Fruit fly (Drosophila melanogaster) whole organism, wandering third instar larva: ENCODE data around the gene CG15160.

Experiments used
- Abd-B ChIP-seq: fragments of >200 bp; optimal IDR thresholded peaks from 2 replicates; lab custom pipeline; 2017; ENCODE audit warnings: missing biosample characterization, missing genetic modification characterization
- CG32264 ChIP-seq: fragments of 200-800 bp; sonication (Bioruptor generic); optimal IDR thresholded peaks from 2 replicates; lab custom pipeline; 2016; ENCODE audit warnings: missing biosample characterization, missing genetic modification characterization
- CG9705 ChIP-seq: fragments of 200-800 bp; sonication (Bioruptor generic); optimal IDR thresholded peaks from 2 replicates; lab custom pipeline; 2018; ENCODE audit warnings: missing biosample characterization, mild to moderate bottlenecking, missing genetic modification characterization
- CrebA ChIP-seq: fragments of 200-800 bp; sonication (Bioruptor generic); optimal IDR thresholded peaks from 2 replicates; lab custom pipeline; 2016; ENCODE audit warnings: missing biosample characterization, mild to moderate bottlenecking, missing genetic modification characterization, borderline replicate concordance
- Dfd ChIP-seq: fragments of >200 bp; optimal IDR thresholded peaks from 2 replicates; lab custom pipeline; 2017; ENCODE audit warnings: missing biosample characterization, missing genetic modification characterization
- Dif ChIP-seq: fragments of 200-275, 200-300 bp; sonication (Bioruptor generic); optimal IDR thresholded peaks from 2 replicates; lab custom pipeline; 2018; ENCODE audit warnings: missing biosample characterization, missing genetic modification characterization; ENCODE audit not compliant: partially characterized antibody
- GATAd ChIP-seq: sonication (Bioruptor generic); optimal IDR thresholded peaks from 2 replicates; lab custom pipeline; 2016; ENCODE audit warnings: missing biosample characterization, missing genetic modification characterization
- HLH106 ChIP-seq: fragments of 200-800 bp; optimal IDR thresholded peaks from 3 replicates; lab custom pipeline; 2019; ENCODE audit warnings: missing biosample characterization, mild to moderate bottlenecking, missing genetic modification characterization, moderate library complexity
- Hnf4 ChIP-seq: fragments of 200-800 bp; sonication (Bioruptor generic); optimal IDR thresholded peaks from 2 replicates; lab custom pipeline; 2016; ENCODE audit warnings: missing biosample characterization, mild to moderate bottlenecking, missing genetic modification characterization
- Hr78 ChIP-seq: fragments of >200 bp; optimal IDR thresholded peaks from 2 replicates; lab custom pipeline; 2017; ENCODE audit warnings: missing biosample characterization, missing genetic modification characterization
- Hr83 ChIP-seq: fragments of 200-300 bp; sonication (Bioruptor generic); optimal IDR thresholded peaks from 2 replicates; lab custom pipeline; 2016; ENCODE audit warnings: missing biosample characterization, mild to moderate bottlenecking, missing genetic modification characterization, moderate library complexity; ENCODE audit not compliant: poor library complexity, severe bottlenecking
- Jra ChIP-seq: sonication (Bioruptor generic); optimal IDR thresholded peaks from 2 replicates; lab custom pipeline; 2016; ENCODE audit warnings: missing biosample characterization, missing genetic modification characterization
- Mio ChIP-seq: sonication (Bioruptor generic); optimal IDR thresholded peaks from 2 replicates; lab custom pipeline; 2016; ENCODE audit warnings: missing biosample characterization, missing genetic modification characterization
- Myc ChIP-seq: fragments of >200 bp; optimal IDR thresholded peaks from 2 replicates; lab custom pipeline; 2017
- N ChIP-seq: fragments of >200 bp; optimal IDR thresholded peaks from 2 replicates; lab custom pipeline; 2018; ENCODE audit warnings: missing biosample characterization, missing external identifiers, missing genetic modification characterization
- OdsH ChIP-seq: fragments of 200-800 bp; sonication (Bioruptor generic); optimal IDR thresholded peaks from 2 replicates; lab custom pipeline; 2016; ENCODE audit warnings: missing biosample characterization, mild to moderate bottlenecking, missing genetic modification characterization
- Rel ChIP-seq, 2 experiments: fragments of 200-800 bp; sonication (Bioruptor generic) in 1 of 2; optimal IDR thresholded peaks; 2 replicates in 1 of 2; 3 replicates in 1 of 2; lab custom pipeline; 2016 to 2019; ENCODE audit warnings: mild to moderate bottlenecking in 2 of 2, missing biosample characterization in 2 of 2, missing genetic modification characterization in 2 of 2, moderate library complexity in 1 of 2
- Sp1 ChIP-seq: fragments of 200-800 bp; sonication (Bioruptor generic); optimal IDR thresholded peaks from 3 replicates; lab custom pipeline; 2019; ENCODE audit warnings: missing biosample characterization, mild to moderate bottlenecking, missing genetic modification characterization, moderate library complexity
- Vsx2 ChIP-seq: fragments of 200-300, 225-300 bp; sonication (Bioruptor generic); optimal IDR thresholded peaks from 2 replicates; lab custom pipeline; 2018; ENCODE audit warnings: missing biosample characterization, missing genetic modification characterization; ENCODE audit not compliant: partially characterized antibody
- br ChIP-seq: fragments of 200-800 bp; sonication (Bioruptor generic); optimal IDR thresholded peaks from 2 replicates; lab custom pipeline; 2016; ENCODE audit warnings: missing biosample characterization, missing genetic modification characterization
- brk ChIP-seq: fragments of 200-800 bp; sonication (Bioruptor generic); optimal IDR thresholded peaks from 2 replicates; lab custom pipeline; 2016; ENCODE audit warnings: missing biosample characterization, mild to moderate bottlenecking, missing genetic modification characterization
- dl ChIP-seq, 2 experiments: fragments of 175-275, 200-275 bp in 1 of 2; fragments of 200-275 bp in 1 of 2; sonication (Bioruptor generic); optimal IDR thresholded peaks; lab custom pipeline; 2018; ENCODE audit warnings: mild to moderate bottlenecking in 2 of 2, missing biosample characterization in 2 of 2, missing genetic modification characterization in 2 of 2, moderate library complexity in 2 of 2; ENCODE audit not compliant: partially characterized antibody in 2 of 2, insufficient read depth in 1 of 2
- dmrt93B ChIP-seq: fragments of 200-800 bp; sonication (Bioruptor generic); optimal IDR thresholded peaks from 2 replicates; lab custom pipeline; 2018; ENCODE audit warnings: missing biosample characterization, mild to moderate bottlenecking, missing genetic modification characterization
- dsf ChIP-seq: sonication (Bioruptor generic); optimal IDR thresholded peaks from 2 replicates; lab custom pipeline; 2016; ENCODE audit warnings: missing biosample characterization, missing genetic modification characterization, borderline replicate concordance
- ey ChIP-seq: fragments of 200-800 bp; sonication (Bioruptor generic); optimal IDR thresholded peaks from 2 replicates; lab custom pipeline; 2016; ENCODE audit warnings: missing biosample characterization, missing genetic modification characterization
- foxo ChIP-seq, 2 experiments: fragments of 200-800 bp; sonication (Bioruptor generic); optimal IDR thresholded peaks; 2 replicates in 1 of 2; 3 replicates in 1 of 2; lab custom pipeline; 2016 to 2017; ENCODE audit warnings: missing biosample characterization in 2 of 2, missing genetic modification characterization in 2 of 2
- fru ChIP-seq: fragments of 200-800 bp; sonication (Bioruptor generic); optimal IDR thresholded peaks from 3 replicates; lab custom pipeline; 2016; ENCODE audit warnings: missing biosample characterization, mild to moderate bottlenecking, missing genetic modification characterization
- h ChIP-seq: fragments of 200-800 bp; sonication (Bioruptor generic); optimal IDR thresholded peaks from 3 replicates; lab custom pipeline; 2016; ENCODE audit warnings: missing biosample characterization, mild to moderate bottlenecking, missing genetic modification characterization
- jim ChIP-seq: fragments of 175-275, 200-325 bp; sonication (Bioruptor generic); optimal IDR thresholded peaks from 2 replicates; lab custom pipeline; 2016; ENCODE audit warnings: missing biosample characterization, mild to moderate bottlenecking, missing genetic modification characterization
- lola ChIP-seq: fragments of >200 bp; optimal IDR thresholded peaks from 2 replicates; lab custom pipeline; 2017; ENCODE audit warnings: missing biosample characterization, missing genetic modification characterization
- pan ChIP-seq: fragments of >200 bp; optimal IDR thresholded peaks from 2 replicates; lab custom pipeline; 2017
- psq ChIP-seq: fragments of 200-800 bp; sonication (Bioruptor generic); optimal IDR thresholded peaks from 3 replicates; lab custom pipeline; 2017; ENCODE audit warnings: missing biosample characterization, mild to moderate bottlenecking, missing genetic modification characterization, moderate library complexity
- rgr ChIP-seq: fragments of 200-800 bp; sonication (Bioruptor generic); optimal IDR thresholded peaks from 3 replicates; lab custom pipeline; 2016; ENCODE audit warnings: missing biosample characterization, mild to moderate bottlenecking, missing genetic modification characterization
- sage ChIP-seq: fragments of 200-800 bp; sonication (Bioruptor generic); optimal IDR thresholded peaks from 2 replicates; lab custom pipeline; 2016; ENCODE audit warnings: missing biosample characterization, mild to moderate bottlenecking, missing genetic modification characterization
- sv ChIP-seq: fragments of 200-800 bp; sonication (Bioruptor generic); optimal IDR thresholded peaks from 3 replicates; lab custom pipeline; 2016; ENCODE audit warnings: missing biosample characterization, missing genetic modification characterization
- tai ChIP-seq: sonication (Bioruptor generic); optimal IDR thresholded peaks from 2 replicates; lab custom pipeline; 2016; ENCODE audit warnings: missing biosample characterization, missing genetic modification characterization
- usp ChIP-seq: fragments of >200 bp; optimal IDR thresholded peaks from 2 replicates; lab custom pipeline; 2017; ENCODE audit warnings: missing biosample characterization, missing genetic modification characterization
- woc ChIP-seq: sonication (Bioruptor generic); optimal IDR thresholded peaks from 2 replicates; lab custom pipeline; 2016; ENCODE audit warnings: missing biosample characterization, mild to moderate bottlenecking, missing genetic modification characterization

CG15160 gene

DNA sequence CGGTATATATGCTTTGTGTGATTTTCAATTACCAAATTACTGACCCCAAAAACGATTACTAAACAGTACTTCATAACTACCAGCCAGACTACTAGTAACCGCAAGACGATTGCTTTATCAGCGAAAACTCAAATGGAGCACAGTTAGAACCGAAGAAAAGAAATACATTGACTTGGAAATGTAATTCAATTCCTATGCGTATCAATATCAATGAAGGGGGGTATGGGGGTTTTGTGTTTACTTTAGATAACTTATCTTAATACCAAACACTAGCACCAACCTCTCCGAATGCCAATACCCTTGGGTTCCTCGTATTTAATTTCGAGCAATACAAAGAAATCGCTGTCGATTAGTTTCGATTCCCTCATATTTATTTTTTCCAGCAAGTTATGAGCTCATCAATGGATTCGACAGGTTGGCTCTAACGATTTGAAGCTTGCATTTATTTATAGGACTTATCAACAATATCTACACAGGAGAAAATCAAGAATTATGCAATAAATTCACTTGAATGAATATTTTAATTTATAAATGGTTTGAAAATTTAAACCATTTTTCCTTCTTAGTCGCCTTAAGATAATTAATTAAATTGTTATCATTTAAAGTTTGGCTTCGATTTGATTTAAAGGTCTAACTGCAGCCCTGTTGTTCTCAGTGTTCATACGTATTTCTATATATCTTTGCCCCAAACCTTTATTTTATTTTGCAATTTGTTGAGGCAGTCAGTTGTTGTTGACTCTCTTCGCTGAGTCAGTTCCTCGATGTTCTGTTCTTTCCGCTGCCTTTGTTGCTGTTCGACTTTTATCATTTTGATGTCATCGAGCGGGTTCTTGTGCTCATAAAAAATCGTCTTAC, 30.9 kb downstream of the CG15160 start:
- TF ChIP-seq CrebA (GFP tag; lab: Kevin White, UChicago) (peak; percentile 12), Myc (lab: Kevin White, UChicago) (no peak), tai (GFP tag; lab: Kevin White, UChicago) (peak; percentile 75), sage (GFP tag; lab: Kevin White, UChicago) (peak; percentile 74), dmrt93B (GFP tag; lab: Kevin White, UChicago) (peak; percentile 77), h (peak; percentile 96), HLH106 (peak; percentile 93), Vsx2 (no peak), jim (GFP tag; lab: Kevin White, UChicago) (no peak), Jra (GFP tag; lab: Kevin White, UChicago) (peak; percentile 83), br (GFP tag; lab: Kevin White, UChicago) (peak; percentile 84), Mio (GFP tag; lab: Kevin White, UChicago) (no peak), fru (GFP tag; lab: Kevin White, UChicago) (peak; percentile 85), Dif (GFP tag; lab: Kevin White, UChicago) (no peak), sv (GFP tag; lab: Kevin White, UChicago) (peak; percentile 69), Rel (GFP tag; optimal IDR thresholded peaks at IDR 0.05; lab: Kevin White, UChicago) (peak; percentile 67), Rel (tag; optimal IDR thresholded peaks at IDR 0.05; lab: Kevin White, UChicago) (peak; percentile 41), ey (peak; percentile 91), usp (GFP tag; lab: Kevin White, UChicago) (no peak), Dfd (GFP tag; lab: Kevin White, UChicago) (peak; percentile 14), Abd-B (GFP tag; lab: Kevin White, UChicago) (no peak), GATAd (GFP tag; lab: Kevin White, UChicago) (peak; percentile 41), Hr78 (GFP tag; lab: Kevin White, UChicago) (no peak), Sp1 (GFP tag; lab: Kevin White, UChicago) (peak; percentile 83), Hnf4 (peak; percentile 84), CG32264 (GFP tag; lab: Kevin White, UChicago) (peak; percentile 58), woc (GFP tag; lab: Kevin White, UChicago) (peak; percentile 66), psq (GFP tag; lab: Kevin White, UChicago) (peak; percentile 87), pan (no peak), foxo (GFP tag; optimal IDR thresholded peaks at IDR 0.05; lab: Kevin White, UChicago) (peak; percentile 18 to 85), CG9705 (GFP tag; lab: Kevin White, UChicago) (peak; percentile 47), brk (peak; percentile 81), dl (GFP tag; optimal IDR thresholded peaks at IDR 0.05; lab: Kevin White, UChicago; ENCODE audit: insufficient read depth in 1 of 2, partially characterized antibody in 2 of 2) (no peak), OdsH (GFP tag; lab: Kevin White, UChicago) (peak; percentile 95), Hr83 (GFP tag; lab: Kevin White, UChicago) (peak; percentile 61), dsf (GFP tag; lab: Kevin White, UChicago) (peak; percentile 73), rgr (GFP tag; lab: Kevin White, UChicago) (peak; percentile 94), lola (no peak), N (GFP tag; lab: Kevin White, UChicago) (no peak)

dm6 chr2L:18623435-18623834, 32.7 kb downstream of the CG15160 start:
- TF ChIP-seq ey (no peak), pan (no peak), foxo (GFP tag; optimal IDR thresholded peaks at IDR 0.05; lab: Kevin White, UChicago) (no peak), Myc (lab: Kevin White, UChicago) (no peak)
- TF ChIP-seq, all 38 proteins: peak for 0
